Fruit fly (Drosophila melanogaster) whole organism: ENCODE measurements around the gene Blm.

Source experiments
- CG8478 ChIP-seq: fragments of >200 bp; optimal IDR thresholded peaks from 2 replicates; lab custom pipeline; 2018; ENCODE audit warnings: inconsistent platforms
- Dll ChIP-seq: fragments of >200 bp; optimal IDR thresholded peaks from 2 replicates; lab custom pipeline; 2017
- EcR ChIP-seq, 2 experiments: fragments of >200 bp; optimal IDR thresholded peaks; 2 replicates each; lab custom pipeline; 2017; ENCODE audit warnings: missing biosample characterization in 2 of 2, missing genetic modification characterization in 2 of 2, missing genetic modification reagents in 2 of 2
- pan ChIP-seq: fragments of >200 bp; optimal IDR thresholded peaks from 2 replicates; lab custom pipeline; 2017
- psq ChIP-seq: fragments of >200 bp; optimal IDR thresholded peaks from 2 replicates; lab custom pipeline; 2017
- usp ChIP-seq: fragments of >200 bp; optimal IDR thresholded peaks from 2 replicates; lab custom pipeline; 2017; ENCODE audit warnings: missing biosample characterization, missing genetic modification characterization, mixed read lengths

DNA sequence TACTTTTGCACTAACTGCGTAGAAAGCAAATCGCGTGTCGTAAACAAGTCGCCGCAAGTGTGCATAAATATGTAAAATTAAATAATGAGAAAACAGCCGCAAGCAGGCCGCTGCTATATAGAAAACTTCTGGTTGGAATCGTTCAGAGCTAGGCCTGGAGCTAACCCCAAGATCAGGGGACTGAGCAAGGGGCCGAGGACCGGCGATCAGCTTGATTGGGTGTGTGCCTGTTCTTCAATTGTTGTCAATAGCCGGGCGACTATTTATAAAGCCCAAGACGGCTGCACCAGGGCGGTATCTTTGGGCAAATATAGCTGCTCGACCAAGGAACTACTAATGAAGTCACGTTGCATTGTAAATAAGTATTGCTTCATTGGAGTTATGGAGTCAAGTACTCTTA, 15.2 kb upstream of the Blm start:
- TF ChIP-seq pan (lab: Kevin White, UChicago) (no peak), CG8478 (lab: Kevin White, UChicago) (no peak), usp (no peak), psq (lab: Kevin White, UChicago) (no peak), Dll (lab: Kevin White, UChicago) (no peak), EcR (GFP tag; optimal IDR thresholded peaks at IDR 0.05; lab: Kevin White, UChicago) (no peak)
